Fruit fly (Drosophila melanogaster) whole organism, embryonic: ENCODE measurements around the gene eas.

Experiments used
- B-H1 ChIP-seq: fragments of 200-800 bp; sonication (Bioruptor generic); IDR thresholded peaks from 3 replicates; pipeline ENCODE4 v1.3.6; 2022; ENCODE audit warnings: missing biosample characterization, missing genetic modification characterization
- Bteb2 ChIP-seq: fragments of 200-800 bp; sonication (Bioruptor generic); optimal IDR thresholded peaks from 2 replicates; lab custom pipeline; 2016; ENCODE audit warnings: missing biosample characterization, missing genetic modification characterization
- CG15479 ChIP-seq: fragments of 200-800 bp; sonication (Bioruptor generic); optimal IDR thresholded peaks from 3 replicates; lab custom pipeline; 2019; ENCODE audit warnings: missing biosample characterization, mild to moderate bottlenecking, missing genetic modification characterization, moderate library complexity
- CG17361 ChIP-seq: fragments of 200-800 bp; sonication (Bioruptor generic); IDR thresholded peaks from 3 replicates; pipeline ENCODE4 v1.3.6; 2022; ENCODE audit warnings: missing biosample characterization, missing genetic modification characterization
- CG1792 ChIP-seq: fragments of 200-800 bp; sonication (Bioruptor generic); optimal IDR thresholded peaks from 2 replicates; lab custom pipeline; 2016; ENCODE audit warnings: missing biosample characterization, missing genetic modification characterization
- CG2116 ChIP-seq: fragments of 200-800 bp; sonication (Bioruptor generic); optimal IDR thresholded peaks from 3 replicates; lab custom pipeline; 2018; ENCODE audit warnings: missing biosample characterization, mild to moderate bottlenecking, missing genetic modification characterization
- CG2875 ChIP-seq: fragments of 200-800 bp; sonication (Bioruptor generic); optimal IDR thresholded peaks from 2 replicates; lab custom pipeline; 2017; ENCODE audit warnings: missing biosample characterization, mild to moderate bottlenecking, missing genetic modification characterization, missing genetic modification reagents
- CG33213 ChIP-seq: fragments of 200-800 bp; sonication (Bioruptor generic); optimal IDR thresholded peaks from 3 replicates; lab custom pipeline; 2016; ENCODE audit warnings: missing biosample characterization, missing genetic modification characterization
- CG3726 ChIP-seq: fragments of 200-800 bp; sonication (Bioruptor generic); IDR thresholded peaks from 3 replicates; pipeline ENCODE4, ENCODE4 v1.3.6; 2022; ENCODE audit warnings: missing biosample characterization, missing genetic modification characterization
- CG4328 ChIP-seq: fragments of 200-800 bp; sonication (Bioruptor generic); optimal IDR thresholded peaks from 3 replicates; lab custom pipeline; 2017; ENCODE audit warnings: missing biosample characterization, missing genetic modification reagents, missing genetic modification characterization
- CG4730 ChIP-seq: fragments of 200-800 bp; sonication (Bioruptor generic); IDR thresholded peaks from 2 replicates; pipeline ENCODE4 v1.3.6; 2022; ENCODE audit warnings: missing biosample characterization, missing genetic modification characterization
- CG5180 ChIP-seq: fragments of 200-800 bp; sonication (Bioruptor generic); optimal IDR thresholded peaks from 3 replicates; lab custom pipeline; 2017; ENCODE audit warnings: missing biosample characterization, missing genetic modification characterization, mild to moderate bottlenecking, moderate library complexity, missing genetic modification reagents
- CG7963 ChIP-seq: fragments of 200-800 bp; sonication (Bioruptor generic); IDR thresholded peaks from 3 replicates; pipeline ENCODE4 v1.3.6; 2022; ENCODE audit warnings: missing biosample characterization, missing genetic modification characterization; ENCODE audit not compliant: partially characterized antibody
- CG9215 ChIP-seq: fragments of 200-800 bp; sonication (Bioruptor generic); IDR thresholded peaks from 2 replicates; pipeline ENCODE4 v1.3.6; 2022; ENCODE audit warnings: missing biosample characterization, missing genetic modification characterization
- Gsc ChIP-seq: fragments of 200-800 bp; sonication (Bioruptor generic); IDR thresholded peaks from 2 replicates; pipeline ENCODE4 v1.3.6; 2022; ENCODE audit warnings: missing biosample characterization, missing genetic modification characterization
- HHEX ChIP-seq: fragments of 200-800 bp; sonication (Bioruptor generic); optimal IDR thresholded peaks from 3 replicates; lab custom pipeline; 2017; ENCODE audit warnings: missing biosample characterization, mild to moderate bottlenecking, missing genetic modification characterization, missing genetic modification reagents
- HLH4C ChIP-seq: fragments of 200-800 bp; sonication (Bioruptor generic); IDR thresholded peaks from 3 replicates; pipeline ENCODE4 v1.3.6; 2022; ENCODE audit warnings: missing biosample characterization, missing genetic modification characterization; ENCODE audit not compliant: partially characterized antibody
- HmgZ ChIP-seq: fragments of 200-800 bp; sonication (Bioruptor generic); optimal IDR thresholded peaks from 2 replicates; lab custom pipeline; 2018; ENCODE audit warnings: missing biosample characterization, mild to moderate bottlenecking, missing genetic modification characterization
- Hsf ChIP-seq: fragments of 200-800 bp; sonication (Bioruptor generic); optimal IDR thresholded peaks from 3 replicates; lab custom pipeline; 2016; ENCODE audit warnings: missing biosample characterization, missing genetic modification characterization
- Lpt ChIP-seq: fragments of >200 bp; optimal IDR thresholded peaks from 2 replicates; lab custom pipeline; 2018; ENCODE audit warnings: missing biosample characterization, missing genetic modification characterization
- MBD-R2 ChIP-seq: fragments of 200-800 bp; sonication (Bioruptor generic); IDR thresholded peaks from 2 replicates; pipeline ENCODE4 v1.3.6; 2022; ENCODE audit warnings: missing biosample characterization, missing genetic modification characterization
- MESR4 ChIP-seq: fragments of 200-800 bp; sonication (Bioruptor generic); optimal IDR thresholded peaks from 2 replicates; lab custom pipeline; 2018; ENCODE audit warnings: missing biosample characterization, mild to moderate bottlenecking, missing genetic modification characterization, moderate library complexity
- Med ChIP-seq: fragments of 200-800 bp; sonication (Bioruptor generic); peaks from one replicate; lab custom pipeline; 2016; ENCODE audit warnings: missing biosample characterization, missing genetic modification characterization, mild to moderate bottlenecking, inconsistent platforms, moderate library complexity
- NC2α ChIP-seq: fragments of 200-800 bp; sonication (Bioruptor generic); optimal IDR thresholded peaks from 2 replicates; lab custom pipeline; 2016; ENCODE audit warnings: missing biosample characterization, missing genetic modification characterization
- NFAT ChIP-seq: fragments of 200-800 bp; sonication (Bioruptor generic); IDR thresholded peaks from 2 replicates; pipeline ENCODE4 v1.3.6; 2022; ENCODE audit warnings: missing biosample characterization, missing genetic modification characterization
- Neu2 ChIP-seq: fragments of 200-800 bp; sonication (Bioruptor generic); optimal IDR thresholded peaks from 3 replicates; lab custom pipeline; 2016; ENCODE audit warnings: missing biosample characterization, missing genetic modification characterization, borderline replicate concordance
- NfI ChIP-seq: fragments of 200-800 bp; sonication (Bioruptor generic); optimal IDR thresholded peaks from 3 replicates; lab custom pipeline; 2018; ENCODE audit warnings: missing biosample characterization, mild to moderate bottlenecking, missing genetic modification characterization, moderate library complexity
- Pdp1 ChIP-seq, 2 experiments: fragments of 200-800 bp; sonication (Bioruptor generic); optimal IDR thresholded peaks; 3 replicates each; lab custom pipeline; 2016; ENCODE audit warnings: missing biosample characterization in 2 of 2, missing genetic modification characterization in 2 of 2, mild to moderate bottlenecking in 1 of 2, moderate library complexity in 1 of 2
- Side ChIP-seq: fragments of 200-800 bp; sonication (Bioruptor generic); optimal IDR thresholded peaks from 2 replicates; lab custom pipeline; 2016; ENCODE audit warnings: missing biosample characterization, missing genetic modification characterization
- Taf1 ChIP-seq: fragments of 200-800 bp; sonication (Bioruptor generic); IDR thresholded peaks from 2 replicates; pipeline ENCODE4 v1.3.6; 2022; ENCODE audit warnings: missing biosample characterization, missing genetic modification characterization
- ac ChIP-seq: fragments of 200-800 bp; sonication (Bioruptor generic); optimal IDR thresholded peaks from 3 replicates; lab custom pipeline; 2017; ENCODE audit warnings: missing biosample characterization, mild to moderate bottlenecking, missing genetic modification characterization
- bigmax ChIP-seq: fragments of 200-800 bp; sonication (Bioruptor generic); optimal IDR thresholded peaks from 2 replicates; lab custom pipeline; 2018; ENCODE audit warnings: missing biosample characterization, mild to moderate bottlenecking, missing genetic modification characterization
- crc ChIP-seq: fragments of 200-800 bp; sonication (Bioruptor generic); optimal IDR thresholded peaks from 2 replicates; lab custom pipeline; 2016; ENCODE audit warnings: missing biosample characterization, missing genetic modification characterization
- ems ChIP-seq: fragments of 200-800 bp; sonication (Bioruptor generic); optimal IDR thresholded peaks from 3 replicates; lab custom pipeline; 2016; ENCODE audit warnings: missing biosample characterization, missing genetic modification characterization
- esg ChIP-seq: fragments of 200-800 bp; sonication (Bioruptor generic); conservative IDR thresholded peaks from 2 replicates; pipeline ENCODE4 v1.3.6; 2022; ENCODE audit warnings: missing biosample characterization, missing genetic modification characterization
- ewg ChIP-seq: fragments of 200-800 bp; sonication (Bioruptor generic); optimal IDR thresholded peaks from 3 replicates; lab custom pipeline; 2017; ENCODE audit warnings: mild to moderate bottlenecking, missing biosample characterization, missing genetic modification reagents, missing genetic modification characterization
- fd3F ChIP-seq: fragments of 200-800 bp; sonication (Bioruptor generic); optimal IDR thresholded peaks from 2 replicates; lab custom pipeline; 2018; ENCODE audit warnings: missing biosample characterization, mild to moderate bottlenecking, missing genetic modification characterization, moderate library complexity
- gem ChIP-seq: fragments of 200-800 bp; sonication (Bioruptor generic); optimal IDR thresholded peaks from 2 replicates; lab custom pipeline; 2019; ENCODE audit warnings: missing biosample characterization, mild to moderate bottlenecking, missing genetic modification characterization, moderate library complexity
- ind ChIP-seq: fragments of 200-800 bp; sonication (Bioruptor generic); optimal IDR thresholded peaks from 3 replicates; lab custom pipeline; 2016; ENCODE audit warnings: missing biosample characterization, missing genetic modification characterization
- insv ChIP-seq, 2 experiments: fragments of 200-800 bp; sonication (Bioruptor generic); optimal IDR thresholded peaks; 3 replicates each; lab custom pipeline; 2016 to 2018; ENCODE audit warnings: missing biosample characterization in 2 of 2, missing genetic modification characterization in 2 of 2
- jumu ChIP-seq: fragments of 200-800 bp; sonication (Bioruptor generic); optimal IDR thresholded peaks from 3 replicates; lab custom pipeline; 2016; ENCODE audit warnings: missing biosample characterization, missing genetic modification characterization
- lab ChIP-seq: fragments of 200-800 bp; sonication (Bioruptor generic); optimal IDR thresholded peaks from 3 replicates; lab custom pipeline; 2017; ENCODE audit warnings: missing biosample characterization, missing genetic modification characterization, mild to moderate bottlenecking, moderate library complexity, missing genetic modification reagents
- lola ChIP-seq, 3 experiments: fragments of >200 bp in 2 of 3; fragments of 200-800 bp in 1 of 3; sonication (Bioruptor generic) in 1 of 3; optimal IDR thresholded peaks; 2 replicates each; lab custom pipeline; 2017 to 2019; ENCODE audit warnings: missing biosample characterization in 3 of 3, missing genetic modification characterization in 3 of 3, mild to moderate bottlenecking in 1 of 3, moderate library complexity in 1 of 3
- org-1 ChIP-seq: fragments of 200-800 bp; sonication (Bioruptor generic); optimal IDR thresholded peaks from 2 replicates; lab custom pipeline; 2017; ENCODE audit warnings: missing biosample characterization, missing genetic modification characterization
- pho ChIP-seq: fragments of 200-800 bp; sonication (Bioruptor generic); optimal IDR thresholded peaks from 2 replicates; lab custom pipeline; 2016; ENCODE audit warnings: missing biosample characterization, missing genetic modification characterization
- psq ChIP-seq: fragments of 200-800 bp; sonication (Bioruptor generic); optimal IDR thresholded peaks from 2 replicates; lab custom pipeline; 2017; ENCODE audit warnings: missing biosample characterization, missing genetic modification characterization
- pum ChIP-seq: fragments of 200-800 bp; sonication (Bioruptor generic); optimal IDR thresholded peaks from 2 replicates; lab custom pipeline; 2016; ENCODE audit warnings: missing biosample characterization, missing genetic modification characterization
- run ChIP-seq: fragments of 200-800 bp; sonication (Bioruptor generic); optimal IDR thresholded peaks from 3 replicates; lab custom pipeline; 2018; ENCODE audit warnings: missing biosample characterization, mild to moderate bottlenecking, missing genetic modification characterization
- vnd ChIP-seq: fragments of 200-800 bp; sonication (Bioruptor generic); IDR thresholded peaks from 3 replicates; pipeline ENCODE4 v1.3.6; 2022; ENCODE audit warnings: missing biosample characterization, missing genetic modification characterization; ENCODE audit not compliant: partially characterized antibody

The eas gene

dm6 chrX:16296423-16297292 lies 18.5 kb downstream of the eas start, which contains the start of gene CG3632 (continued):
- TF ChIP-seq lola (GFP tag; optimal IDR thresholded peaks at IDR 0.05; lab: Kevin White, UChicago) (no peak), CG33213 (GFP tag; lab: Kevin White, UChicago) (peak; percentile 32), Pdp1 (GFP tag; optimal IDR thresholded peaks at IDR 0.05; lab: Kevin White, UChicago) (peak; percentile 29), B-H1 (GFP tag; lab: Robert Waterston, UW) (no peak), ind (GFP tag; lab: Kevin White, UChicago) (peak; percentile 25), CG3726 (GFP tag; lab: Robert Waterston, UW) (no peak), vnd (peak; percentile 71), Taf1 (no peak), insv (GFP tag; optimal IDR thresholded peaks at IDR 0.05; lab: Kevin White, UChicago) (no peak), gem (tag; lab: Kevin White, UChicago) (no peak), run (tag; lab: Kevin White, UChicago) (no peak), lab (GFP tag; lab: Kevin White, UChicago) (no peak), Bteb2 (GFP tag; lab: Kevin White, UChicago) (no peak), Neu2 (GFP tag; lab: Kevin White, UChicago) (no peak), ewg (GFP tag; lab: Kevin White, UChicago) (no peak), HHEX (GFP tag; lab: Kevin White, UChicago) (no peak), esg (no peak), CG7963 (peak; percentile 89), fd3F (no peak), ems (GFP tag; lab: Kevin White, UChicago) (peak; percentile 31), Hsf (GFP tag; lab: Kevin White, UChicago) (peak; percentile 45), MESR4 (GFP tag; lab: Kevin White, UChicago) (peak; percentile 63), psq (GFP tag; lab: Kevin White, UChicago) (no peak), CG4328 (GFP tag; lab: Kevin White, UChicago) (no peak), CG2116 (GFP tag; lab: Kevin White, UChicago) (peak; percentile 85), HmgZ (peak; percentile 56), jumu (GFP tag; lab: Kevin White, UChicago) (peak; percentile 19), CG9215 (GFP tag; lab: Robert Waterston, UW) (no peak), MBD-R2 (peak; percentile 83), bigmax (GFP tag; lab: Kevin White, UChicago) (peak; percentile 53), CG15479 (GFP tag; lab: Kevin White, UChicago) (peak; percentile 27), CG17361 (no peak; the same call in 2 of the 3 replicates), pum (GFP tag; lab: Kevin White, UChicago) (peak; percentile 20), HLH4C (GFP tag; lab: Robert Waterston, UW) (peak; percentile 88), pho (GFP tag; lab: Kevin White, UChicago) (peak; percentile 32), CG5180 (GFP tag; lab: Kevin White, UChicago) (no peak), crc (no peak), CG4730 (no peak), Med (GFP tag; lab: Kevin White, UChicago) (peak; percentile 95), org-1 (GFP tag; lab: Kevin White, UChicago) (no peak), CG2875 (GFP tag; lab: Kevin White, UChicago) (no peak), NFAT (GFP tag; lab: Robert Waterston, UW) (peak; percentile 51; the same call in 1 of the 2 replicates), CG1792 (GFP tag; lab: Kevin White, UChicago) (peak; percentile 10), Lpt (no peak), NC2α (no peak), ac (no peak), Side (GFP tag; lab: Kevin White, UChicago) (peak; percentile 10), NfI (GFP tag; lab: Kevin White, UChicago) (peak; percentile 58), Gsc (no peak)
